Fruit fly (Drosophila melanogaster) whole organism, embryonic: ENCODE data around the gene Bhmt.

ENCODE experiments used
- CG32772 ChIP-seq: fragments of 200-800 bp; sonication (Bioruptor generic); IDR thresholded peaks from 2 replicates; pipeline ENCODE4 v1.3.6; 2022; ENCODE audit warnings: missing biosample characterization, missing genetic modification characterization
- CG8478 ChIP-seq: fragments of >200 bp; optimal IDR thresholded peaks from 2 replicates; lab custom pipeline; 2018

DNA sequence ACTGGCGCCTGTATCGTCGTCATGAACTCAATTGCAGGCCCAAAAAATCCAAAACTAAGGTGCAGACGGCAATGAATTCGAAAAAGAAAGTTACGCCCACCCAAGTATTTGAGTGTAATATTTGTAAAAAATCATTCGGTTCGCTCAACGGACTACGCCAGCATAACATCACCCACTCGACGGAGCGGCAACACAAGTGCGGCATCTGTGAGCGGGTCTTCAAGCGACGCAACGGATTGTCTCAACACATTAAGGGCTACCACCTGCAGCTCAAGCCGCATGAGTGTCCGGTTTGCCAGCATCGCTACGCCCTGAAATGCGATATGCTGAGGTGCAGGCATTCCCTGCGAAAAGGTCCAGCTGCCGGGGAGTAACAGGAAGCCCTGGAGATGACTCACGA, 19.6 kb upstream of the Bhmt start:
- no peak for TF ChIP-seq CG32772 (GFP tag; lab: Robert Waterston, UW)
- TF ChIP-seq CG8478 (lab: Kevin White, UChicago): no peak
